Fruit fly (Drosophila melanogaster) whole organism, embryonic: Measurements from ENCODE around the gene PH4alphaEFB.

Experiments
- Adf1 ChIP-seq: fragments of 200-800 bp; sonication (Bioruptor generic); IDR thresholded peaks from 2 replicates; pipeline ENCODE4 v1.3.6; 2022; ENCODE audit warnings: missing biosample characterization, missing genetic modification characterization
- Aef1 ChIP-seq: fragments of 200-800 bp; sonication (Bioruptor generic); IDR thresholded peaks from 3 replicates; pipeline ENCODE4 v1.3.6; 2022; ENCODE audit warnings: missing biosample characterization, missing genetic modification characterization
- Atf3 ChIP-seq: fragments of 200-800 bp; sonication (Bioruptor generic); optimal IDR thresholded peaks from 3 replicates; lab custom pipeline; 2016; ENCODE audit warnings: missing biosample characterization, missing genetic modification characterization
- CG10366 ChIP-seq: fragments of 200-800 bp; sonication (Bioruptor generic); IDR thresholded peaks from 2 replicates; pipeline ENCODE4 v1.3.6; 2022; ENCODE audit warnings: missing biosample characterization, missing genetic modification characterization
- CG11560 ChIP-seq: fragments of 200-800 bp; sonication (Bioruptor generic); IDR thresholded peaks from 3 replicates; pipeline ENCODE4 v1.3.6; 2022; ENCODE audit warnings: missing biosample characterization, missing genetic modification characterization
- CG11696 ChIP-seq: fragments of 200-800 bp; sonication (Bioruptor generic); IDR thresholded peaks from 2 replicates; pipeline ENCODE4 v1.3.6; 2022; ENCODE audit warnings: missing biosample characterization, missing genetic modification characterization
- CG12155 ChIP-seq: fragments of 200-800 bp; sonication (Bioruptor generic); optimal IDR thresholded peaks from 3 replicates; lab custom pipeline; 2016; ENCODE audit warnings: missing biosample characterization, missing genetic modification characterization
- CG12236 ChIP-seq: fragments of 200-800 bp; sonication (Bioruptor generic); optimal IDR thresholded peaks from 2 replicates; lab custom pipeline; 2016; ENCODE audit warnings: missing biosample characterization, missing genetic modification characterization
- CG30431 ChIP-seq: fragments of 200-800 bp; sonication (Bioruptor generic); optimal IDR thresholded peaks from 2 replicates; lab custom pipeline; 2017; ENCODE audit warnings: missing biosample characterization, missing genetic modification characterization
- CG3065 ChIP-seq: fragments of 200-800 bp; sonication (Bioruptor generic); optimal IDR thresholded peaks from 2 replicates; lab custom pipeline; 2016; ENCODE audit warnings: missing biosample characterization, missing genetic modification characterization
- CG33213 ChIP-seq: fragments of 200-800 bp; sonication (Bioruptor generic); optimal IDR thresholded peaks from 3 replicates; lab custom pipeline; 2016; ENCODE audit warnings: missing biosample characterization, missing genetic modification characterization
- CG3995 ChIP-seq: fragments of 200-800 bp; sonication (Bioruptor generic); optimal IDR thresholded peaks from 3 replicates; lab custom pipeline; 2016; ENCODE audit warnings: missing biosample characterization, missing genetic modification characterization
- CG4854 ChIP-seq: fragments of 200-800 bp; sonication (Bioruptor generic); optimal IDR thresholded peaks from 2 replicates; lab custom pipeline; 2016; ENCODE audit warnings: missing biosample characterization, missing genetic modification characterization, inconsistent platforms
- CG7357 ChIP-seq: fragments of 200-800 bp; sonication (Bioruptor generic); IDR thresholded peaks from 3 replicates; pipeline ENCODE4 v1.3.6; 2022; ENCODE audit warnings: missing biosample characterization, missing genetic modification characterization
- CG8290 ChIP-seq, 3 experiments: fragments of 200-800 bp; sonication (Bioruptor generic); optimal IDR thresholded peaks; 2 replicates each; lab custom pipeline; 2016 to 2019; ENCODE audit warnings: missing biosample characterization in 3 of 3, missing genetic modification characterization in 3 of 3, mild to moderate bottlenecking in 2 of 3, moderate library complexity in 1 of 3
- CG9817 ChIP-seq: fragments of 200-800 bp; sonication (Bioruptor generic); optimal IDR thresholded peaks from 2 replicates; lab custom pipeline; 2018; ENCODE audit warnings: missing biosample characterization, mild to moderate bottlenecking, missing genetic modification characterization, moderate library complexity
- Camta ChIP-seq: fragments of 200-800 bp; sonication (Bioruptor generic); optimal IDR thresholded peaks from 2 replicates; lab custom pipeline; 2016; ENCODE audit warnings: missing biosample characterization, missing genetic modification characterization
- CkIIα-i1 ChIP-seq: fragments of 200-800 bp; sonication (Bioruptor generic); IDR thresholded peaks from 2 replicates; pipeline ENCODE4 v1.3.6; 2022; ENCODE audit warnings: missing biosample characterization, missing genetic modification characterization
- Dbx ChIP-seq: fragments of 200-800 bp; sonication (Bioruptor generic); IDR thresholded peaks from 3 replicates; pipeline ENCODE4 v1.3.6; 2022; ENCODE audit warnings: missing biosample characterization, missing genetic modification characterization
- Ets97D ChIP-seq: fragments of 200-800 bp; sonication (Bioruptor generic); optimal IDR thresholded peaks from 3 replicates; lab custom pipeline; 2016; ENCODE audit warnings: missing biosample characterization, missing genetic modification characterization
- Hr51 ChIP-seq, 2 experiments: fragments of 200-800 bp; sonication (Bioruptor generic); optimal IDR thresholded peaks; 2 replicates in 1 of 2; 3 replicates in 1 of 2; lab custom pipeline; 2016 to 2018; ENCODE audit warnings: missing biosample characterization in 2 of 2, missing genetic modification characterization in 2 of 2, mild to moderate bottlenecking in 1 of 2, moderate library complexity in 1 of 2
- Hsf ChIP-seq: fragments of 200-800 bp; sonication (Bioruptor generic); optimal IDR thresholded peaks from 3 replicates; lab custom pipeline; 2016; ENCODE audit warnings: missing biosample characterization, missing genetic modification characterization
- MESR4 ChIP-seq: fragments of 200-800 bp; sonication (Bioruptor generic); optimal IDR thresholded peaks from 2 replicates; lab custom pipeline; 2018; ENCODE audit warnings: missing biosample characterization, mild to moderate bottlenecking, missing genetic modification characterization, moderate library complexity
- Pdp1 ChIP-seq, 2 experiments: fragments of 200-800 bp; sonication (Bioruptor generic); optimal IDR thresholded peaks; 3 replicates each; lab custom pipeline; 2016; ENCODE audit warnings: missing biosample characterization in 2 of 2, missing genetic modification characterization in 2 of 2, mild to moderate bottlenecking in 1 of 2, moderate library complexity in 1 of 2
- Poxn ChIP-seq: fragments of 200-800 bp; sonication (Bioruptor generic); IDR thresholded peaks from 2 replicates; pipeline ENCODE4 v1.3.6; 2022; ENCODE audit warnings: missing biosample characterization, missing genetic modification characterization
- Ptx1 ChIP-seq: fragments of 200-800 bp; sonication (Bioruptor generic); IDR thresholded peaks from 2 replicates; pipeline ENCODE4 v1.3.6; 2022; ENCODE audit warnings: missing biosample characterization, missing genetic modification characterization
- Rfx ChIP-seq: fragments of 200-800 bp; sonication (Bioruptor generic); IDR thresholded peaks from 2 replicates; pipeline ENCODE4 v1.3.6; 2022; ENCODE audit warnings: missing biosample characterization, missing genetic modification characterization
- Stat92E ChIP-seq, 3 experiments: fragments of >200 bp in 2 of 3; fragments of 200-800 bp in 1 of 3; sonication (Bioruptor generic) in 1 of 3; optimal IDR thresholded peaks; 2 replicates each; lab custom pipeline; 2017 to 2019; ENCODE audit warnings: missing biosample characterization in 3 of 3, missing genetic modification characterization in 3 of 3, mild to moderate bottlenecking in 1 of 3, moderate library complexity in 1 of 3
- Xbp1 ChIP-seq: fragments of 200-800 bp; sonication (Bioruptor generic); optimal IDR thresholded peaks from 3 replicates; lab custom pipeline; 2016; ENCODE audit warnings: missing biosample characterization, mild to moderate bottlenecking, missing genetic modification characterization
- ase ChIP-seq: fragments of 200-800 bp; sonication (Bioruptor generic); IDR thresholded peaks from 3 replicates; pipeline ENCODE4 v1.3.6; 2022; ENCODE audit warnings: missing biosample characterization, missing genetic modification characterization
- cad ChIP-seq: fragments of >200 bp; optimal IDR thresholded peaks from 2 replicates; lab custom pipeline; 2017; ENCODE audit warnings: missing biosample characterization, missing genetic modification characterization
- cato ChIP-seq: fragments of 200-800 bp; sonication (Bioruptor generic); optimal IDR thresholded peaks from 2 replicates; lab custom pipeline; 2016; ENCODE audit warnings: missing biosample characterization, missing genetic modification characterization, borderline replicate concordance
- crol ChIP-seq: fragments of 200-800 bp; sonication (Bioruptor generic); IDR thresholded peaks from 2 replicates; pipeline ENCODE4 v1.3.6; 2022; ENCODE audit warnings: missing biosample characterization, missing genetic modification characterization
- dimm ChIP-seq: fragments of 200-800 bp; sonication (Bioruptor generic); IDR thresholded peaks from 2 replicates; pipeline ENCODE4 v1.3.6; 2022; ENCODE audit warnings: missing biosample characterization, missing genetic modification characterization
- dm ChIP-seq: fragments of 200-800 bp; sonication (Bioruptor generic); optimal IDR thresholded peaks from 3 replicates; lab custom pipeline; 2016; ENCODE audit warnings: missing biosample characterization, missing genetic modification characterization
- dmrt11E ChIP-seq: fragments of 200-800 bp; sonication (Bioruptor generic); optimal IDR thresholded peaks from 3 replicates; lab custom pipeline; 2018; ENCODE audit warnings: missing biosample characterization, mild to moderate bottlenecking, missing genetic modification characterization, moderate library complexity
- en ChIP-seq: fragments of 200-800 bp; sonication (Bioruptor generic); optimal IDR thresholded peaks from 2 replicates; lab custom pipeline; 2016; ENCODE audit warnings: missing biosample characterization, missing genetic modification characterization
- esg ChIP-seq: fragments of 200-800 bp; sonication (Bioruptor generic); conservative IDR thresholded peaks from 2 replicates; pipeline ENCODE4 v1.3.6; 2022; ENCODE audit warnings: missing biosample characterization, missing genetic modification characterization
- gsb ChIP-seq: fragments of 200-800 bp; sonication (Bioruptor generic); IDR thresholded peaks from 2 replicates; pipeline ENCODE4 v1.3.6; 2022; ENCODE audit warnings: missing biosample characterization, missing genetic modification characterization
- hbn ChIP-seq: fragments of 200-800 bp; sonication (Bioruptor generic); IDR thresholded peaks from 2 replicates; pipeline ENCODE4 v1.3.6; 2022; ENCODE audit warnings: missing biosample characterization, missing genetic modification characterization; ENCODE audit not compliant: partially characterized antibody
- jigr1 ChIP-seq: fragments of 200-800 bp; sonication (Bioruptor generic); IDR thresholded peaks from 3 replicates; pipeline ENCODE4 v1.3.6; 2022; ENCODE audit warnings: missing biosample characterization, missing genetic modification characterization
- kni ChIP-seq: fragments of 200-800 bp; sonication (Bioruptor generic); optimal IDR thresholded peaks from 3 replicates; lab custom pipeline; 2017; ENCODE audit warnings: mild to moderate bottlenecking, missing biosample characterization, missing genetic modification reagents, missing genetic modification characterization
- lilli ChIP-seq: fragments of 200-800 bp; sonication (Bioruptor generic); optimal IDR thresholded peaks from 3 replicates; lab custom pipeline; 2016; ENCODE audit warnings: missing biosample characterization, missing genetic modification characterization
- lola ChIP-seq, 3 experiments: fragments of >200 bp in 2 of 3; fragments of 200-800 bp in 1 of 3; sonication (Bioruptor generic) in 1 of 3; optimal IDR thresholded peaks; 2 replicates each; lab custom pipeline; 2017 to 2019; ENCODE audit warnings: missing biosample characterization in 3 of 3, missing genetic modification characterization in 3 of 3, mild to moderate bottlenecking in 1 of 3, moderate library complexity in 1 of 3
- otp ChIP-seq: fragments of 200-800 bp; sonication (Bioruptor generic); IDR thresholded peaks from 3 replicates; pipeline ENCODE4, ENCODE4 v1.3.6; 2022; ENCODE audit warnings: missing biosample characterization, missing genetic modification characterization
- ro ChIP-seq: fragments of 200-800 bp; sonication (Bioruptor generic); IDR thresholded peaks from 2 replicates; pipeline ENCODE4 v1.3.6; 2022; ENCODE audit warnings: missing biosample characterization, missing genetic modification characterization
- schlank ChIP-seq: fragments of 200-800 bp; sonication (Bioruptor generic); optimal IDR thresholded peaks from 2 replicates; lab custom pipeline; 2018; ENCODE audit warnings: missing biosample characterization, mild to moderate bottlenecking, missing genetic modification characterization
- stc ChIP-seq: fragments of 200-800 bp; sonication (Bioruptor generic); IDR thresholded peaks from 2 replicates; pipeline ENCODE4 v1.3.6; 2022; ENCODE audit warnings: missing biosample characterization, missing genetic modification characterization
- tap ChIP-seq: fragments of 200-800 bp; optimal IDR thresholded peaks from 3 replicates; lab custom pipeline; 2019; ENCODE audit warnings: missing biosample characterization, mild to moderate bottlenecking, missing genetic modification characterization, moderate library complexity
- toy ChIP-seq: fragments of 200-800 bp; sonication (Bioruptor generic); IDR thresholded peaks from 2 replicates; pipeline ENCODE4 v1.3.6; 2022; ENCODE audit warnings: missing biosample characterization, missing genetic modification characterization

Gene PH4alphaEFB

dm6 chr3R:30450224-30450623, 15.6 kb upstream of the PH4alphaEFB start (continued):
- peak; percentile 94 for TF ChIP-seq Dbx
- TF ChIP-seq gsb (GFP tag; lab: Robert Waterston, UW) = peak; percentile 70
- 0 out of 3 replicates have a peak, but pooled peaks have one; percentile 22 for TF ChIP-seq Aef1 (GFP tag; lab: Robert Waterston, UW)
- peak; percentile 41 for TF ChIP-seq Ets97D
- peak; percentile 68 for TF ChIP-seq Atf3 (GFP tag; lab: Kevin White, UChicago)
- peak; percentile 90 for TF ChIP-seq CG33213
- TF ChIP-seq MESR4 (GFP tag; lab: Kevin White, UChicago) = peak; percentile 7
- peak; percentile 59 for TF ChIP-seq kni (GFP tag; lab: Kevin White, UChicago)
- TF ChIP-seq en (GFP tag; lab: Kevin White, UChicago) = peak; percentile 42
- TF ChIP-seq ro = peak; percentile 31; the same call in 1 of the 2 replicates
- no peak for TF ChIP-seq CG3995 (GFP tag; lab: Kevin White, UChicago)
- TF ChIP-seq CG4854 (GFP tag; lab: Kevin White, UChicago) = peak; percentile 79
- peak; percentile 86 for TF ChIP-seq CG12236
- TF ChIP-seq Stat92E (GFP tag; optimal IDR thresholded peaks at IDR 0.05; lab: Kevin White, UChicago) = no peak
- TF ChIP-seq cato (GFP tag; lab: Kevin White, UChicago) = peak; percentile 63
- TF ChIP-seq schlank (tag; lab: Kevin White, UChicago) = peak; percentile 62
- no peak for TF ChIP-seq cad (GFP tag; lab: Kevin White, UChicago)
- TF ChIP-seq Hsf (GFP tag; lab: Kevin White, UChicago) = peak; percentile 53
- no peak for TF ChIP-seq lola (GFP tag; optimal IDR thresholded peaks at IDR 0.05; lab: Kevin White, UChicago)
- peak; percentile 25 for TF ChIP-seq Xbp1 (GFP tag; lab: Kevin White, UChicago)
- peak; percentile 49 for TF ChIP-seq dmrt11E
- TF ChIP-seq Adf1 = peak; percentile 65; the same call in 1 of the 2 replicates
- TF ChIP-seq dimm = no peak
- peak; percentile 70; the same call in 1 of the 2 replicates for TF ChIP-seq toy (GFP tag; lab: Robert Waterston, UW)
- TF ChIP-seq CG11560 (tag; lab: Robert Waterston, UW) = no peak
- TF ChIP-seq Rfx (GFP tag; lab: Robert Waterston, UW) = peak; percentile 80; the same call in 1 of the 2 replicates
- peak; percentile 21 for TF ChIP-seq CG30431 (GFP tag; lab: Kevin White, UChicago)
- peak; percentile 66; the same call in 1 of the 2 replicates for TF ChIP-seq CkIIα-i1 (GFP tag; lab: Robert Waterston, UW)
- peak; percentile 47; the same call in 1 of the 2 replicates for TF ChIP-seq Poxn
- TF ChIP-seq otp (GFP tag; lab: Robert Waterston, UW) = 0 out of 3 replicates have a peak, but pooled peaks have one; percentile 26
- peak; percentile 47; the same call in 1 of the 3 replicates for TF ChIP-seq CG7357 (GFP tag; lab: Robert Waterston, UW)
- peak; percentile 69 for TF ChIP-seq CG10366
- TF ChIP-seq crol (GFP tag; lab: Robert Waterston, UW) = 0 out of 2 replicates have a peak, but pooled peaks have one; percentile 13
- peak; percentile 82 for TF ChIP-seq CG11696
- peak; percentile 29; the same call in 1 of the 2 replicates for TF ChIP-seq Ptx1
- peak; percentile 72 for TF ChIP-seq stc (GFP tag; lab: Robert Waterston, UW)
- peak; percentile 52 for TF ChIP-seq tap (tag; lab: Kevin White, UChicago)
- peak; percentile 41 for TF ChIP-seq CG9817 (tag; lab: Kevin White, UChicago)
- no peak for TF ChIP-seq jigr1 (GFP tag; lab: Robert Waterston, UW)
- TF ChIP-seq ase (GFP tag; lab: Robert Waterston, UW) = no peak; the same call in 2 of the 3 replicates
- TF ChIP-seq Hr51 (GFP tag; optimal IDR thresholded peaks at IDR 0.05; lab: Kevin White, UChicago) = peak in 1 of 2 experiments; percentile 76
- peak; percentile 67 to 81 for TF ChIP-seq Pdp1 (GFP tag; optimal IDR thresholded peaks at IDR 0.05; lab: Kevin White, UChicago)
- TF ChIP-seq dm (GFP tag; lab: Kevin White, UChicago) = peak; percentile 56
- TF ChIP-seq Camta (GFP tag; lab: Kevin White, UChicago) = peak; percentile 78
- peak; percentile 77 for TF ChIP-seq CG8290 (GFP tag; optimal IDR thresholded peaks at IDR 0.05; lab: Kevin White, UChicago)
- peak; percentile 50 to 79 for TF ChIP-seq CG8290 (tag; optimal IDR thresholded peaks at IDR 0.05; lab: Kevin White, UChicago)
- no peak for TF ChIP-seq esg (GFP tag; lab: Robert Waterston, UW)
- peak; percentile 59 for TF ChIP-seq CG3065
- peak; percentile 41 for TF ChIP-seq CG12155 (GFP tag; lab: Kevin White, UChicago)
- TF ChIP-seq lilli (GFP tag; lab: Kevin White, UChicago) = peak; percentile 49
- TF ChIP-seq hbn (GFP tag; lab: Robert Waterston, UW) = peak; percentile 41; the same call in 1 of the 2 replicates
